Worm (Caenorhabditis elegans): ENCODE results near the gene subs-4.
A peak's percentile ranks its signal among the peaks of the same experiment; 100 is the strongest.

The subs-4 gene

ce11 chrIII:11350107-11350826, 31.8 kb upstream of the subs-4 start:
- no peak for TF ChIP-seq lin-32 (GFP tag; optimal IDR thresholded peaks at IDR 0.05)
- TF ChIP-seq sem-2 (GFP tag; optimal IDR thresholded peaks at IDR 0.05) = no peak
- TF ChIP-seq snpc-4 (tag; optimal IDR thresholded peaks at IDR 0.05) = no peak
- TF ChIP-seq lin-13 (tag; optimal IDR thresholded peaks at IDR 0.05) = no peak
- peak; percentile 98 for TF ChIP-seq zip-8 (tag; optimal IDR thresholded peaks at IDR 0.05)
- no peak for TF ChIP-seq ces-1 (GFP tag; optimal IDR thresholded peaks at IDR 0.05)
- no peak for TF ChIP-seq elt-3 (tag; optimal IDR thresholded peaks at IDR 0.05)

DNA sequence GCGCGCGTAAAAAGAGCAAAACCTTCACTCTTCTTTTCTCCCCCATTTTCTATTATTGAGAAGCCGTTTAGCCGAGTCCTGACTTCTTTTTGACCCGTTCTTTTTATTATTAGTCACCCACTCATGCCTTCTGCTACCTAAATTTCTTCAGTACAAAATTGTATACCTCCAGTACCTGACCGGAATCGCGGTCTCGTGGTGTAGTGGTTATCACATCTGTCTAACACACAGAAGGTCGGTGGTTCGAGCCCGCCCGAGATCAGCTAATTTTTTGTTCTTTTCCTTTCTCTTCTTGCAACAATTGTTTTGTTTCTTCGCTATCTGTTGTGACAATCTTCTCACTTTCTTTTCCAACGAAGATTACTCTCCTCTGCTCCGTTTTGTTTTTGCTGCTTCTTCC, 29.2 kb upstream of the subs-4 start:
- peak; percentile 48 for TF ChIP-seq sptf-1 (tag; optimal IDR thresholded peaks at IDR 0.05)
- no peak for TF ChIP-seq unc-39 (tag; optimal IDR thresholded peaks at IDR 0.05)
- peak; percentile 26 for TF ChIP-seq hlh-1 (tag; optimal IDR thresholded peaks at IDR 0.05)

DNA sequence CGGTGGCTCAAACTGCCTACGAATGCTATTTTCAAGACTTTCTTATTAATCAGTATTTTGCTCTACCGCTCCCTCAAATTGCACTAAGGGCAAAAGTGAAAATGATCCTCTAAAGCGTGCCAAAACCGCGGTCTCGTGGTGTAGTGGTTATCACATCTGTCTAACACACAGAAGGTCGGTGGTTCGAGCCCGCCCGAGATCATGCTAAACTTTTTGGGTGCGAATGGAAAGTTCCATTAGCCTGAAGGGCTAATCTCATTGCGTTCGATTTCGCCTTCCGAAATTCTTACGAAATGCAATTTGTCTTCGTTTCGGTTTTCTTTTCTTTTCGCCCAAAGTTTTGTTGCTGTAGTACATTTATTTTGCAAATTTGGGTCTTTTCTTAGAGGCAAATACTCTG, 28.5 kb upstream of the subs-4 start:
- TF ChIP-seq lin-13 (tag; optimal IDR thresholded peaks at IDR 0.05) (no peak), ces-1 (GFP tag; optimal IDR thresholded peaks at IDR 0.05) (peak; percentile 97), lin-32 (GFP tag; optimal IDR thresholded peaks at IDR 0.05) (no peak), drap-1 (GFP tag; optimal IDR thresholded peaks at IDR 0.05) (peak; percentile 3)

ce11 chrIII:11355758-11356323, 26.2 kb upstream of the subs-4 start:
- TF ChIP-seq hlh-1 (tag; optimal IDR thresholded peaks at IDR 0.05) (peak; percentile 17), drap-1 (GFP tag; optimal IDR thresholded peaks at IDR 0.05) (peak; percentile 14), M03D4.4 (tag; optimal IDR thresholded peaks at IDR 0.05) (peak; percentile 16), unc-120 (tag; optimal IDR thresholded peaks at IDR 0.05; ENCODE audit: poor library complexity, severe bottlenecking) (peak; percentile 35), cnd-1 (tag; optimal IDR thresholded peaks at IDR 0.05) (no peak), ceh-39 (tag; optimal IDR thresholded peaks at IDR 0.05) (no peak)

DNA sequence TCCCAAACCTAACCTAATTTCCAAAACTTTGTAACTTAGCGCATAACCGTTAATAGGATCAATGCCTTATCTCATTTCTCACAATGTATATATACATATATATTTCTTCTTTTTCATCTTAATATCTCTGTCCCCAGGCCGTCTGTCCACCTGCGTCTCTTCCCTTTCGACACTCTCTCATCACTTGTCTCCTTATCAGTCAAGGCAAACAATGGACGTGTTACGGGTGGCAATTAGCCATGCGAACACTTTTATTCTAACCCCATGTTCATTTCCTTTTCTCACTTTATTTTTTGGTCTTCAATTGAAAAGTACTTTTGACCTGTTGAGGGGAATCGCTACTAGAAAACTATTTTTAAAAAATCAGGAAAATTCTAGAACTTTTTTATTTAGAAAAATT, 24.6 kb upstream of the subs-4 start:
- TF ChIP-seq ceh-39 (tag; optimal IDR thresholded peaks at IDR 0.05) (no peak), ceh-43 (GFP tag; optimal IDR thresholded peaks at IDR 0.05) (no peak), nhr-12 (tag; optimal IDR thresholded peaks at IDR 0.05) (no peak), flh-1 (GFP tag; optimal IDR thresholded peaks at IDR 0.05) (no peak), mep-1 (tag; optimal IDR thresholded peaks at IDR 0.05) (no peak), blmp-1 (tag; optimal IDR thresholded peaks at IDR 0.05) (no peak)

ce11 chrIII:11358273-11358672, 23.7 kb upstream of the subs-4 start:
- TF ChIP-seq ces-1 (GFP tag; optimal IDR thresholded peaks at IDR 0.05) = peak; percentile 99
- TF ChIP-seq elt-1 (tag; optimal IDR thresholded peaks at IDR 0.05; ENCODE audit: borderline replicate concordance, insufficient read depth) = no peak

- TF ChIP-seq ztf-11 (tag; optimal IDR thresholded peaks at IDR 0.05) (no peak), ces-1 (GFP tag; optimal IDR thresholded peaks at IDR 0.05) (peak; percentile 85)
Observed at ce11 chrIII:11359422-11359821, 22.6 kb upstream of the subs-4 start.

- TF ChIP-seq lin-32 (GFP tag; optimal IDR thresholded peaks at IDR 0.05) (no peak), flh-1 (GFP tag; optimal IDR thresholded peaks at IDR 0.05) (no peak), nhr-2 (tag; optimal IDR thresholded peaks at IDR 0.05) (no peak), lin-13 (tag; optimal IDR thresholded peaks at IDR 0.05) (no peak), nhr-76 (tag; optimal IDR thresholded peaks at IDR 0.05) (no peak), nhr-237 (tag; optimal IDR thresholded peaks at IDR 0.05) (no peak), cnd-1 (tag; optimal IDR thresholded peaks at IDR 0.05) (no peak), mep-1 (tag; optimal IDR thresholded peaks at IDR 0.05) (no peak), nhr-28 (tag; optimal IDR thresholded peaks at IDR 0.05) (no peak), ztf-11 (tag; optimal IDR thresholded peaks at IDR 0.05) (no peak), drap-1 (GFP tag; optimal IDR thresholded peaks at IDR 0.05) (no peak), sem-2 (GFP tag; optimal IDR thresholded peaks at IDR 0.05) (no peak), nhr-12 (tag; optimal IDR thresholded peaks at IDR 0.05) (no peak), unc-120 (tag; optimal IDR thresholded peaks at IDR 0.05; ENCODE audit: poor library complexity, severe bottlenecking) (no peak), mls-2 (tag; optimal IDR thresholded peaks at IDR 0.05) (no peak), ceh-43 (GFP tag; optimal IDR thresholded peaks at IDR 0.05) (no peak), unc-39 (tag; optimal IDR thresholded peaks at IDR 0.05) (no peak)
Observed at ce11 chrIII:11360156-11360555, 21.9 kb upstream of the subs-4 start, which contains the start of gene T28D6.4. TSS of gene T28D6.4 (plus strand) at chrIII:11360456.

Data from whole organism, mixed stage, embryonic.